Worm (Caenorhabditis elegans) whole organism, L4 larva: ENCODE results near the gene glb-21.
A peak's percentile ranks its signal among the peaks of the same experiment; 100 is the strongest.

ENCODE experiments used
- F26F4.8 ChIP-seq: fragments of 200-800 bp; sonication (Bioruptor generic); conservative IDR thresholded peaks from 2 replicates; pipeline ENCODE4 v1.3.6; 2022; ENCODE audit warnings: missing genetic modification characterization, missing compliant biosample characterization
- R02D3.7 ChIP-seq: fragments of 150-350 bp; sonication (generic microtip); optimal IDR thresholded peaks from 3 replicates; lab custom pipeline; 2014; ENCODE audit warnings: missing biosample characterization, missing genetic modification characterization
- T26A8.4 ChIP-seq: fragments of 200-800 bp; sonication (Bioruptor generic); IDR thresholded peaks from 2 replicates; pipeline ENCODE4 v1.3.6; 2022; ENCODE audit warnings: missing genetic modification characterization, missing compliant biosample characterization
- Y48G9A.11 ChIP-seq: fragments of 200-800 bp; sonication (Bioruptor generic); IDR thresholded peaks from 2 replicates; pipeline ENCODE4 v1.3.6; 2022; ENCODE audit warnings: missing genetic modification reagents, missing genetic modification characterization, missing compliant biosample characterization
- Y5F2A.4 ChIP-seq: fragments of 200-800 bp; sonication (Bioruptor generic); optimal IDR thresholded peaks from 2 replicates; lab custom pipeline; 2018; ENCODE audit warnings: mild to moderate bottlenecking, missing genetic modification characterization, missing compliant biosample characterization
- ZK546.5 ChIP-seq, 2 experiments: sonication (generic microtip); optimal IDR thresholded peaks; 2 replicates each; lab custom pipeline; 2017; ENCODE audit warnings: missing biosample characterization in 2 of 2, missing genetic modification characterization in 2 of 2
- aly-2 ChIP-seq: sonication (generic microtip); optimal IDR thresholded peaks from 2 replicates; lab custom pipeline; 2018; ENCODE audit warnings: missing biosample characterization, missing genetic modification characterization
- ama-1 ChIP-seq: fragments of 150-350 bp; optimal IDR thresholded peaks from 2 replicates; lab custom pipeline; 2014; ENCODE audit warnings: inconsistent platforms, mixed read lengths
- ceh-28 ChIP-seq: fragments of 150-350 bp; optimal IDR thresholded peaks from 2 replicates; lab custom pipeline; 2014; ENCODE audit warnings: missing biosample characterization, missing genetic modification reagents, missing genetic modification characterization
- ceh-82 ChIP-seq: sonication (generic microtip); optimal IDR thresholded peaks from 2 replicates; lab custom pipeline; 2017; ENCODE audit warnings: missing biosample characterization, missing genetic modification characterization
- daf-8 ChIP-seq: fragments of 200-800 bp; sonication (Bioruptor generic); IDR thresholded peaks from 2 replicates; pipeline ENCODE4 v1.3.6; 2022; ENCODE audit warnings: missing genetic modification characterization, missing compliant biosample characterization
- dmd-9 ChIP-seq: fragments of 200-800 bp; sonication (Bioruptor generic); IDR thresholded peaks from 2 replicates; pipeline ENCODE4 v1.3.6; 2022; ENCODE audit warnings: missing genetic modification reagents, missing genetic modification characterization, missing compliant biosample characterization
- dpl-1 ChIP-seq: fragments of 150-350 bp; optimal IDR thresholded peaks from 2 replicates; lab custom pipeline; 2014; ENCODE audit warnings: missing biosample characterization, missing genetic modification reagents, missing genetic modification characterization
- duxl-1 ChIP-seq: sonication (generic microtip); optimal IDR thresholded peaks from 2 replicates; lab custom pipeline; 2016; ENCODE audit warnings: mild to moderate bottlenecking, missing genetic modification characterization, moderate library complexity, missing compliant biosample characterization; ENCODE audit not compliant: poor library complexity
- fos-1 ChIP-seq: fragments of 150-350 bp; optimal IDR thresholded peaks from 2 replicates; lab custom pipeline; 2014; ENCODE audit warnings: missing biosample characterization, missing genetic modification characterization
- hif-1 ChIP-seq, 2 experiments: sonication (generic microtip); optimal IDR thresholded peaks; 2 replicates each; lab custom pipeline; 2016 to 2017; ENCODE audit warnings: missing compliant biosample characterization in 2 of 2, missing genetic modification characterization in 2 of 2, missing genetic modification reagents in 2 of 2, missing genotype in 2 of 2, mild to moderate bottlenecking in 1 of 2
- hlh-11 ChIP-seq: fragments of 200-800 bp; sonication (Bioruptor generic); optimal IDR thresholded peaks from 2 replicates; lab custom pipeline; 2018; ENCODE audit warnings: mild to moderate bottlenecking, missing genetic modification characterization, missing compliant biosample characterization
- hlh-30 ChIP-seq: sonication (generic microtip); optimal IDR thresholded peaks from 2 replicates; lab custom pipeline; 2017; ENCODE audit warnings: antibody characterized with exemption, mild to moderate bottlenecking, missing genetic modification characterization, missing compliant biosample characterization; ENCODE audit not compliant: insufficient read depth
- hmg-1.1 ChIP-seq: fragments of 200-800 bp; sonication (Bioruptor generic); IDR thresholded peaks from 2 replicates; pipeline ENCODE4 v1.3.6; 2022; ENCODE audit warnings: missing genetic modification reagents, missing genetic modification characterization, missing compliant biosample characterization
- lin-13 ChIP-seq: fragments of 150-350 bp; optimal IDR thresholded peaks from 2 replicates; lab custom pipeline; 2014; ENCODE audit warnings: missing biosample characterization, missing genetic modification reagents, missing genetic modification characterization
- lin-15B ChIP-seq: fragments of 150-350 bp; sonication (generic microtip); optimal IDR thresholded peaks from 3 replicates; lab custom pipeline; 2014; ENCODE audit warnings: missing biosample characterization, missing genetic modification characterization
- lin-38 ChIP-seq: fragments of 200-800 bp; sonication (Bioruptor generic); IDR thresholded peaks from 2 replicates; pipeline ENCODE4 v1.3.6; 2022; ENCODE audit warnings: missing genetic modification reagents, missing genetic modification characterization, missing compliant biosample characterization
- lsy-2 ChIP-seq, 2 experiments: fragments of 150-350 bp in 1 of 2; sonication (generic microtip) in 1 of 2; optimal IDR thresholded peaks; 2 replicates each; lab custom pipeline; 2014 to 2017; ENCODE audit warnings: missing biosample characterization in 2 of 2, missing genetic modification characterization in 2 of 2
- madf-5 ChIP-seq, 2 experiments: fragments of 200-800 bp; sonication (Bioruptor generic); IDR thresholded peaks; 2 replicates each; pipeline ENCODE4 v1.3.6; 2022; ENCODE audit warnings: missing compliant biosample characterization in 2 of 2, missing genetic modification characterization in 2 of 2
- mep-1 ChIP-seq: fragments of 150-350 bp; sonication (generic microtip); optimal IDR thresholded peaks from 3 replicates; lab custom pipeline; 2014; ENCODE audit warnings: missing biosample characterization, missing genetic modification characterization
- mxl-2 ChIP-seq: fragments of 200-800 bp; sonication (Bioruptor generic); conservative IDR thresholded peaks from 2 replicates; pipeline ENCODE4 v1.3.6; 2022; ENCODE audit warnings: missing genetic modification reagents, missing genetic modification characterization, missing compliant biosample characterization
- nhr-102 ChIP-seq: sonication (generic microtip); optimal IDR thresholded peaks from 2 replicates; lab custom pipeline; 2016; ENCODE audit warnings: mild to moderate bottlenecking, missing genetic modification characterization, moderate library complexity, missing compliant biosample characterization
- nhr-111 ChIP-seq: fragments of 200-800 bp; sonication (Bioruptor generic); optimal IDR thresholded peaks from 2 replicates; lab custom pipeline; 2018; ENCODE audit warnings: mild to moderate bottlenecking, missing genetic modification characterization, missing compliant biosample characterization
- nhr-6 ChIP-seq: fragments of 150-350 bp; optimal IDR thresholded peaks from 2 replicates; lab custom pipeline; 2014; ENCODE audit warnings: missing biosample characterization, missing genetic modification characterization
- php-3 ChIP-seq: fragments of 200-800 bp; sonication (Bioruptor generic); IDR thresholded peaks from 2 replicates; pipeline ENCODE4 v1.3.6; 2022; ENCODE audit warnings: missing genetic modification reagents, missing genetic modification characterization, missing compliant biosample characterization
- saeg-2 ChIP-seq: fragments of 200-800 bp; sonication (Bioruptor generic); IDR thresholded peaks from 2 replicates; pipeline ENCODE4 v1.3.6; 2022; ENCODE audit warnings: missing genetic modification reagents, missing genetic modification characterization, missing compliant biosample characterization
- set-16 ChIP-seq: fragments of 200-800 bp; sonication (Bioruptor generic); IDR thresholded peaks from 2 replicates; pipeline ENCODE4 v1.3.6; 2022; ENCODE audit warnings: missing genetic modification reagents, missing genetic modification characterization, missing compliant biosample characterization
- snpc-1.2 ChIP-seq: fragments of 200-800 bp; sonication (Bioruptor generic); IDR thresholded peaks from 2 replicates; pipeline ENCODE4 v1.3.6; 2022; ENCODE audit warnings: missing genetic modification reagents, missing genetic modification characterization, missing compliant biosample characterization
- snpc-4 ChIP-seq: fragments of 150-350 bp; optimal IDR thresholded peaks from 2 replicates; lab custom pipeline; 2014; ENCODE audit warnings: missing biosample characterization, missing genetic modification characterization
- tag-97 ChIP-seq: fragments of 200-800 bp; sonication (Bioruptor generic); IDR thresholded peaks from 2 replicates; pipeline ENCODE4 v1.3.6; 2022; ENCODE audit warnings: missing genetic modification characterization, missing compliant biosample characterization
- tra-1 ChIP-seq: fragments of 200-800 bp; sonication (Bioruptor generic); IDR thresholded peaks from 2 replicates; pipeline ENCODE4 v1.3.6; 2022; ENCODE audit warnings: missing genetic modification reagents, missing genetic modification characterization, missing compliant biosample characterization
- unc-130 ChIP-seq: sonication (generic microtip); optimal IDR thresholded peaks from 2 replicates; lab custom pipeline; 2016; ENCODE audit warnings: missing genetic modification reagents, missing genetic modification characterization, missing compliant biosample characterization
- unc-39 ChIP-seq: sonication (generic microtip); optimal IDR thresholded peaks from 2 replicates; lab custom pipeline; 2017; ENCODE audit warnings: missing biosample characterization, missing genetic modification characterization
- unc-62 ChIP-seq, 3 experiments: fragments of 150-350 bp in 1 of 3; sonication (generic microtip); optimal IDR thresholded peaks in 2 of 3; peaks in 1 of 3; 1 replicate in 1 of 3; 2 replicates in 2 of 3; lab custom pipeline; 2014 to 2017; ENCODE audit warnings: missing biosample characterization in 3 of 3, missing genetic modification characterization in 3 of 3, missing genetic modification reagents in 3 of 3, missing genotype in 1 of 3
- zfp-3 ChIP-seq: fragments of 200-800 bp; sonication (Bioruptor generic); conservative IDR thresholded peaks from 2 replicates; pipeline ENCODE4 v1.3.6; 2022; ENCODE audit warnings: missing genetic modification reagents, missing genetic modification characterization, missing compliant biosample characterization
- zip-11 ChIP-seq: fragments of 200-800 bp; sonication (Bioruptor generic); IDR thresholded peaks from 2 replicates; pipeline ENCODE4 v1.3.6; 2022; ENCODE audit warnings: missing genetic modification characterization, missing compliant biosample characterization

The glb-21 gene

DNA sequence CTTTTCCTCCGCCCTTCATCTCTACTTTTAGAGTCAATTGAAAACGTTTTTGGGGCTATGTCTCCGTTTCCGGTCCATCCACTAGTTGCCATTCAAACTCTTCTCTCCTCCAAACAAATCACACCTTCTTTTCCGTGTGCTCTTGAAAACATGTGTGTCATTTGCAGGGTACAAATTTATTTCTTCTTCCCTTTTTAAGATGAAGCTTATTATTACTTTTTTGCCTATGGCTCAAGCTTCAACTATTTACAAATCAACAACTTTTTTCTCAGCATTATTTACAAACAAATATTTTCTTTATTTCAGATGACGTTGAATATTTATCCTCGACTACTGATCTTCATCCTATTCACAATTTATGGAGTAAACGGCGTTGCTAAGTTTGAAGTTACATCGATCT lies 32.9 kb upstream of the glb-21 start, which contains the start of gene T25B9.3:
Gene T25B9.3, plus strand, starts transcription at position 301 of the 400 bp plus-strand sequence.
- TF ChIP-seq R02D3.7 (tag; lab: Kevin White, UChicago) (no peak), nhr-111 (GFP tag; lab: Kevin White, UChicago) (no peak), tag-97 (GFP tag; lab: Robert Waterston, UW) (no peak), mep-1 (tag; lab: Kevin White, UChicago) (no peak), ceh-28 (tag; lab: Kevin White, UChicago) (no peak), zip-11 (GFP tag; lab: Robert Waterston, UW) (no peak), T26A8.4 (GFP tag; lab: Robert Waterston, UW) (no peak)

DNA sequence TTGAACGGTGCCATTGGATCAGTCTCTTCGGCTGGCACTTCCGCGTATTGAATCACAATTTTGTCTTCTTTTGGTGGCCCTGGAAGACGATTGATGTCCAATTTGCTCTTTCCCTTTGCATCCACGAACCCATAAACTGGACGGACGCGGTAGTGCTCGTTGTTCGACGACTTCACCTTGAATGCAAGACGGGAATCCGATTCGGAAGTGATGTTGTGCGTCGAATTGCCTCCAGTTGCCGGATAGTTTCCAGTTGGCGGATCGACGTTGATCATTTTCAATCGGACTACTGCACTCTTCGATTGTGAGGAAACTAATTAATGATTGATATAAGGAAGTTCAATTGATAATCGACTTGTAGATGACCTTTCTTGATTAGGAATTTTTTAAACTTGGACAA lies 26.7 kb upstream of the glb-21 start, which contains the start of gene ssp-34:
Gene ssp-34, minus strand, starts transcription at position 275 of the 400 bp plus-strand sequence.
- TF ChIP-seq zfp-3, result no peak
- TF ChIP-seq saeg-2, result no peak
- TF ChIP-seq unc-62 (GFP tag; optimal IDR thresholded peaks at IDR 0.05 in 1 of 2; lab: Kevin White, UChicago), result peak in 1 of 2 experiments; percentile 91
- TF ChIP-seq unc-62 (tag; optimal IDR thresholded peaks at IDR 0.05; lab: Kevin White, UChicago), result no peak
- TF ChIP-seq lin-15B, result no peak

DNA sequence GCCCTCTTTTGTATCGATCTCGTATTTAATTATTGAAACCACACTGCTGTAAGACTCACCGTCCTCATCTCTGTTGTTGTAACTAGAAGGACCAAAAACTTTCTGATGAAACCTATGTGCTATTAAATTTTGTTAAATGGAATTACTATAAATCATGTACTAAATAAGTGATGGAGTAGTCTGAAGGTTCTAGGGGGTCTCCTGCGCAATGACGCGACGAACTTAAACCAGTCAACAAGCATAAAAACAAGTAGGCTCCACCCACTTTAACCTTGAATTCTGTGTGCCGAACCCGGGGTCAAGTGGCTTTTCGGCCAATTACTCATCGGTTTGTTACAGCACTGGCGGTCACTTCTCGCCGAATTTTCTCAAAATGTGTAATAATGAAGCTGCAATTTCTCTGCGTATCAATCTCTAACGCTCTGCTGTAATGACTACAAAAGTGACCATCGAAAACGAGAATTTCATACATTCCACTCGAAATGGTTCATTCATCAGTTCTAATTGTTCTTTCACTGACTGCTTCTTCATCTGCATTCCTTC lies 25.5 kb upstream of the glb-21 start, which contains the start of gene grl-21:
Gene grl-21, plus strand, starts transcription at position 464 of the 543 bp plus-strand sequence.
- no peak for TF ChIP-seq ceh-82
- no peak for TF ChIP-seq duxl-1 (tag; lab: Kevin White, UChicago)
- TF ChIP-seq F26F4.8 (GFP tag; lab: Robert Waterston, UW), result no peak
- no peak for TF ChIP-seq hlh-11 (tag; lab: Kevin White, UChicago)
- no peak for TF ChIP-seq zip-11 (GFP tag; lab: Robert Waterston, UW)
- no peak for TF ChIP-seq snpc-4 (tag; lab: Kevin White, UChicago)
- TF ChIP-seq set-16, result no peak
- TF ChIP-seq Y5F2A.4 (GFP tag; lab: Kevin White, UChicago), result no peak

DNA sequence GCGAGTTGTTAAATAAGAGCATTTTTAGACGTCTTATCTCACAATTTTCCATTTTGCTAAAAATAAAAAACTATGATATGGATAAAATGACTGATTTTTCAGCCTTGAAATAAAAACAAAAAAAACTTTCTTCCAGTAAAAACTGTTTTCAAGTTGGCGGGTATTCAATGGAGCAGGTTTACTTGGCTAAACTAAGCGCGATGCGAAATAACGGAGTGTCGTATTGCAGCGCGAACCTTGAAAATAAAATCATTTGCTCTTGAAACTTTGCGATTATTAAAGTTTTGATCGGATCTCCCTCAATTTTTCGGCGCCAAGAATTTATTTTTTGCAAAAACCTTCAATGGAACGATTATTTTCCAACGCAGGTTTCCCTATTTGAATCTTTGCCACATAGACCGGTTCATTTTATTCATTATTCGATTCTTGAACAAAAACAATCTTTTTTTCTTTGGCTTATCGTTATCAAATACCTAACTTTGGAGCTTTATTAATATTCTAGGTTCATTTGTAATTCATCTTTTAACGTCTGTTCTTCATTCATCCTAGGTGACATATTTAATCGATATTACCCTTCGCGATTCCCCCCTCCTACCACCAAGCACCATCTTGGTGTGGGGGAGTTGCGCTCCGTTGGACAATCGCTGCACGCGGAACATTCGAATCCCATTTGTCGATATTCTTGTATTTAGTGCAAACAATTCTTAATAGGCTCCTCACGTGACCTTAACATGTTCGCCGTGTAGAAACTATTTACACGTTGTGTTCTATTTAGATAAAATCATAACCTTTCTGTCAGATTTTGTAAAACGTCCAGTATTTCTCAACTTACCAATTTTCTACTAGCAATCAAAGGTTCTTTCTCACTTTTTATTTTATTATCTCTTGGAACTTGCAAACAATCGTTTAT lies 23.2 kb upstream of the glb-21 start, which contains the start of the genes orc-5 and cyb-1:
Gene orc-5, minus strand, starts transcription at position 62 of the 910 bp plus-strand sequence.
Gene cyb-1, plus strand, starts transcription at position 690 of the 910 bp plus-strand sequence.
- TF ChIP-seq saeg-2 (no peak), madf-5 (GFP tag; IDR thresholded peaks at IDR 0.05; lab: Robert Waterston, UW) (no peak), unc-39 (tag; lab: Kevin White, UChicago) (no peak), duxl-1 (tag; lab: Kevin White, UChicago) (no peak), nhr-6 (tag; lab: Kevin White, UChicago) (peak; percentile 67), hmg-1.1 (peak; percentile 51), lsy-2 (tag; optimal IDR thresholded peaks at IDR 0.05; lab: Kevin White, UChicago) (peak in 1 of 2 experiments; percentile 85), dmd-9 (GFP tag; lab: Robert Waterston, UW) (no peak), tra-1 (no peak), hlh-30 (tag; lab: Kevin White, UChicago) (peak; percentile 72), lin-15B (peak; percentile 39), hif-1 (tag; optimal IDR thresholded peaks at IDR 0.05; lab: Kevin White, UChicago) (no peak), snpc-4 (tag; lab: Kevin White, UChicago) (no peak), zip-11 (GFP tag; lab: Robert Waterston, UW) (no peak), lin-38 (GFP tag; lab: Robert Waterston, UW) (no peak), snpc-1.2 (GFP tag; lab: Robert Waterston, UW) (no peak), dpl-1 (GFP tag; lab: Kevin White, UChicago) (peak; percentile 96), mxl-2 (no peak), ZK546.5 (tag; optimal IDR thresholded peaks at IDR 0.05; lab: Kevin White, UChicago) (no peak), fos-1 (tag; lab: Kevin White, UChicago) (no peak), mep-1 (tag; lab: Kevin White, UChicago) (no peak), ceh-28 (tag; lab: Kevin White, UChicago) (no peak), ama-1 (lab: Kevin White, UChicago) (no peak), set-16 (no peak), unc-130 (peak; percentile 0), nhr-102 (no peak), daf-8 (no peak), aly-2 (tag; lab: Kevin White, UChicago) (no peak), lin-13 (peak; percentile 21), Y48G9A.11 (GFP tag; lab: Robert Waterston, UW) (peak; percentile 91), php-3 (GFP tag; lab: Robert Waterston, UW) (no peak)
